Fruit fly (Drosophila melanogaster) whole organism, embryonic: Measurements from ENCODE around the gene VGlut.

Experiments used
- Abd-B ChIP-seq: fragments of 200-800 bp; sonication (Bioruptor generic); optimal IDR thresholded peaks from 2 replicates; lab custom pipeline; 2018; ENCODE audit warnings: missing biosample characterization, mild to moderate bottlenecking, missing genetic modification characterization, moderate library complexity
- Antp ChIP-seq: fragments of 200-800 bp; sonication (Bioruptor generic); optimal IDR thresholded peaks from 3 replicates; lab custom pipeline; 2016; ENCODE audit warnings: missing biosample characterization, missing genetic modification characterization
- BEAF-32 ChIP-seq: fragments of 200-800 bp; sonication (Bioruptor generic); optimal IDR thresholded peaks from 3 replicates; lab custom pipeline; 2017; ENCODE audit warnings: missing biosample characterization, missing genetic modification characterization, mild to moderate bottlenecking, moderate library complexity, missing genetic modification reagents
- Bgb ChIP-seq: fragments of 200-800 bp; sonication (Bioruptor generic); IDR thresholded peaks from 2 replicates; pipeline ENCODE4 v1.3.6; 2022; ENCODE audit warnings: missing biosample characterization, missing genetic modification characterization; ENCODE audit not compliant: partially characterized antibody
- CG10274 ChIP-seq: fragments of 200-800 bp; sonication (Bioruptor generic); optimal IDR thresholded peaks from 3 replicates; lab custom pipeline; 2017; ENCODE audit warnings: missing biosample characterization, mild to moderate bottlenecking, missing genetic modification characterization
- CG11085 ChIP-seq: fragments of 200-800 bp; sonication (Bioruptor generic); IDR thresholded peaks from 2 replicates; pipeline ENCODE4 v1.3.6; 2022; ENCODE audit warnings: missing biosample characterization, missing genetic modification characterization
- CG12104 ChIP-seq: fragments of 200-800 bp; sonication (Bioruptor generic); optimal IDR thresholded peaks from 3 replicates; lab custom pipeline; 2016; ENCODE audit warnings: missing biosample characterization, missing genetic modification characterization
- CG13624 ChIP-seq: fragments of 200-800 bp; sonication (Bioruptor generic); optimal IDR thresholded peaks from 2 replicates; lab custom pipeline; 2016; ENCODE audit warnings: missing biosample characterization, missing genetic modification characterization
- CG14860 ChIP-seq: fragments of 200-800 bp; sonication (Bioruptor generic); IDR thresholded peaks from 3 replicates; pipeline ENCODE4 v1.3.6; 2022; ENCODE audit warnings: missing biosample characterization, missing genetic modification characterization; ENCODE audit not compliant: partially characterized antibody
- CG15269 ChIP-seq: fragments of 200-800 bp; sonication (Bioruptor generic); optimal IDR thresholded peaks from 2 replicates; lab custom pipeline; 2018; ENCODE audit warnings: missing biosample characterization, mild to moderate bottlenecking, missing genetic modification characterization, moderate library complexity
- CG15601 ChIP-seq: fragments of 200-800 bp; sonication (Bioruptor generic); optimal IDR thresholded peaks from 3 replicates; lab custom pipeline; 2019; ENCODE audit warnings: missing biosample characterization, mild to moderate bottlenecking, missing genetic modification characterization, moderate library complexity
- CG16813 ChIP-seq: fragments of 200-800 bp; sonication (Bioruptor generic); IDR thresholded peaks from 3 replicates; pipeline ENCODE4 v1.3.6; 2022; ENCODE audit warnings: missing biosample characterization, missing genetic modification characterization; ENCODE audit not compliant: partially characterized antibody
- CG16863 ChIP-seq: fragments of 200-800 bp; sonication (Bioruptor generic); optimal IDR thresholded peaks from 3 replicates; lab custom pipeline; 2016; ENCODE audit warnings: missing biosample characterization, missing genetic modification characterization
- CG17361 ChIP-seq: fragments of 200-800 bp; sonication (Bioruptor generic); IDR thresholded peaks from 3 replicates; pipeline ENCODE4 v1.3.6; 2022; ENCODE audit warnings: missing biosample characterization, missing genetic modification characterization
- CG18262 ChIP-seq: fragments of 200-800 bp; optimal IDR thresholded peaks from 3 replicates; lab custom pipeline; 2019; ENCODE audit warnings: missing biosample characterization, mild to moderate bottlenecking, missing genetic modification characterization, moderate library complexity
- CG3838 ChIP-seq: fragments of 200-800 bp; sonication (Bioruptor generic); optimal IDR thresholded peaks from 3 replicates; lab custom pipeline; 2016; ENCODE audit warnings: missing biosample characterization, missing genetic modification characterization
- CG6654 ChIP-seq: fragments of 200-800 bp; sonication (Bioruptor generic); optimal IDR thresholded peaks from 2 replicates; lab custom pipeline; 2017; ENCODE audit warnings: missing biosample characterization, mild to moderate bottlenecking, missing genetic modification characterization
- CG8924 ChIP-seq: fragments of 200-800 bp; optimal IDR thresholded peaks from 3 replicates; lab custom pipeline; 2019; ENCODE audit warnings: missing biosample characterization, mild to moderate bottlenecking, missing genetic modification characterization, moderate library complexity
- CoRest ChIP-seq: fragments of 200-800 bp; sonication (Bioruptor generic); optimal IDR thresholded peaks from 3 replicates; lab custom pipeline; 2018; ENCODE audit warnings: missing biosample characterization, mild to moderate bottlenecking, missing genetic modification characterization, moderate library complexity
- CrebB ChIP-seq: fragments of 200-800 bp; sonication (Bioruptor generic); optimal IDR thresholded peaks from 3 replicates; lab custom pipeline; 2018; ENCODE audit warnings: missing biosample characterization, mild to moderate bottlenecking, missing genetic modification characterization
- Dref ChIP-seq: fragments of 200-800 bp; sonication (Bioruptor generic); IDR thresholded peaks from 2 replicates; pipeline ENCODE4 v1.3.6; 2022; ENCODE audit warnings: missing biosample characterization, missing genetic modification characterization
- HLH54F ChIP-seq: fragments of 200-800 bp; sonication (Bioruptor generic); optimal IDR thresholded peaks from 3 replicates; lab custom pipeline; 2016; ENCODE audit warnings: missing biosample characterization, missing genetic modification characterization
- Hr78 ChIP-seq, 2 experiments: fragments of 200-800 bp in 1 of 2; fragments of >200 bp in 1 of 2; sonication (Bioruptor generic) in 1 of 2; optimal IDR thresholded peaks; 2 replicates each; lab custom pipeline; 2017 to 2019; ENCODE audit warnings: missing biosample characterization in 2 of 2, missing genetic modification characterization in 2 of 2, mild to moderate bottlenecking in 1 of 2, moderate library complexity in 1 of 2
- Hsf ChIP-seq: fragments of 200-800 bp; sonication (Bioruptor generic); optimal IDR thresholded peaks from 3 replicates; lab custom pipeline; 2016; ENCODE audit warnings: missing biosample characterization, missing genetic modification characterization
- Kr ChIP-seq: fragments of 200-800 bp; sonication (Bioruptor generic); optimal IDR thresholded peaks from 2 replicates; lab custom pipeline; 2017; ENCODE audit warnings: missing biosample characterization, mild to moderate bottlenecking, missing genetic modification characterization
- Lhr ChIP-seq: fragments of 200-800 bp; sonication (Bioruptor generic); optimal IDR thresholded peaks from 3 replicates; lab custom pipeline; 2017; ENCODE audit warnings: mild to moderate bottlenecking, missing biosample characterization, missing genetic modification reagents, missing genetic modification characterization
- Max ChIP-seq: fragments of 200-800 bp; sonication (Bioruptor generic); optimal IDR thresholded peaks from 2 replicates; lab custom pipeline; 2016; ENCODE audit warnings: missing biosample characterization, mild to moderate bottlenecking, missing genetic modification characterization
- Opbp ChIP-seq: fragments of 200-800 bp; sonication (Bioruptor generic); IDR thresholded peaks from 3 replicates; pipeline ENCODE4 v1.3.6; 2022; ENCODE audit warnings: missing biosample characterization, missing genetic modification characterization; ENCODE audit not compliant: partially characterized antibody
- TFAM ChIP-seq: fragments of 200-800 bp; sonication (Bioruptor generic); optimal IDR thresholded peaks from 2 replicates; lab custom pipeline; 2017; ENCODE audit warnings: missing biosample characterization, missing genetic modification characterization, inconsistent platforms
- YL-1 ChIP-seq: fragments of 200-800 bp; sonication (Bioruptor generic); optimal IDR thresholded peaks from 3 replicates; lab custom pipeline; 2017; ENCODE audit warnings: missing biosample characterization, mild to moderate bottlenecking, missing genetic modification characterization
- amos ChIP-seq: fragments of 200-800 bp; sonication (Bioruptor generic); IDR thresholded peaks from 2 replicates; pipeline ENCODE4 v1.3.6; 2022; ENCODE audit warnings: missing biosample characterization, missing genetic modification characterization; ENCODE audit not compliant: partially characterized antibody
- aop ChIP-seq: fragments of 200-800 bp; sonication (Bioruptor generic); IDR thresholded peaks from 2 replicates; pipeline ENCODE4 v1.3.6; 2022; ENCODE audit warnings: missing biosample characterization, missing genetic modification characterization
- cato ChIP-seq: fragments of 200-800 bp; sonication (Bioruptor generic); optimal IDR thresholded peaks from 2 replicates; lab custom pipeline; 2016; ENCODE audit warnings: missing biosample characterization, missing genetic modification characterization, borderline replicate concordance
- dan ChIP-seq: fragments of 200-800 bp; sonication (Bioruptor generic); IDR thresholded peaks from 2 replicates; pipeline ENCODE4 v1.3.6; 2022; ENCODE audit warnings: missing biosample characterization, missing genetic modification characterization
- dysf ChIP-seq: fragments of 200-800 bp; sonication (Bioruptor generic); IDR thresholded peaks from 3 replicates; pipeline ENCODE4 v1.3.6; 2022; ENCODE audit warnings: missing biosample characterization, missing genetic modification characterization
- eyg ChIP-seq: fragments of 200-800 bp; sonication (Bioruptor generic); optimal IDR thresholded peaks from 3 replicates; lab custom pipeline; 2016; ENCODE audit warnings: missing biosample characterization, missing genetic modification characterization
- fd102C ChIP-seq: fragments of 200-800 bp; sonication (Bioruptor generic); optimal IDR thresholded peaks from 2 replicates; lab custom pipeline; 2018; ENCODE audit warnings: missing biosample characterization, mild to moderate bottlenecking, missing genetic modification characterization, moderate library complexity
- gro ChIP-seq: fragments of 200-800 bp; sonication (Bioruptor generic); optimal IDR thresholded peaks from 2 replicates; lab custom pipeline; 2016; ENCODE audit warnings: missing biosample characterization, missing genetic modification characterization
- luna ChIP-seq: fragments of 200-800 bp; sonication (Bioruptor generic); optimal IDR thresholded peaks from 2 replicates; lab custom pipeline; 2016; ENCODE audit warnings: missing biosample characterization, missing genetic modification characterization
- pan ChIP-seq, 4 experiments: fragments of >200 bp in 3 of 4; fragments of 200-800 bp in 1 of 4; sonication (Bioruptor generic) in 1 of 4; optimal IDR thresholded peaks in 3 of 4; IDR thresholded peaks in 1 of 4; 2 replicates each; pipeline versions ENCODE4 v1.3.6 to Lab custom; 2017 to 2022; ENCODE audit warnings: missing biosample characterization in 2 of 4, missing genetic modification characterization in 2 of 4, mixed read lengths in 1 of 4
- ranshi ChIP-seq: fragments of 200-800 bp; sonication (Bioruptor generic); IDR thresholded peaks from 2 replicates; pipeline ENCODE4 v1.3.6; 2022; ENCODE audit warnings: missing biosample characterization, missing genetic modification characterization
- repo ChIP-seq: fragments of 200-800 bp; sonication (Bioruptor generic); optimal IDR thresholded peaks from 2 replicates; lab custom pipeline; 2016; ENCODE audit warnings: missing biosample characterization, missing genetic modification characterization
- sens-2 ChIP-seq: fragments of 200-800 bp; sonication (Bioruptor generic); IDR thresholded peaks from 2 replicates; pipeline ENCODE4 v1.3.6; 2022; ENCODE audit warnings: missing biosample characterization, missing genetic modification characterization
- shn ChIP-seq: fragments of 200-800 bp; sonication (Bioruptor generic); optimal IDR thresholded peaks from 3 replicates; lab custom pipeline; 2016; ENCODE audit warnings: missing biosample characterization, missing genetic modification characterization
- sna ChIP-seq: fragments of 200-800 bp; sonication (Bioruptor generic); IDR thresholded peaks from 2 replicates; pipeline ENCODE4 v1.3.6; 2022; ENCODE audit warnings: missing biosample characterization, missing genetic modification characterization; ENCODE audit not compliant: partially characterized antibody
- tna ChIP-seq: fragments of 200-800 bp; sonication (Bioruptor generic); IDR thresholded peaks from 2 replicates; pipeline ENCODE4 v1.3.6; 2022; ENCODE audit warnings: missing biosample characterization, missing genetic modification characterization; ENCODE audit not compliant: partially characterized antibody
- vnd ChIP-seq: fragments of 200-800 bp; sonication (Bioruptor generic); IDR thresholded peaks from 3 replicates; pipeline ENCODE4 v1.3.6; 2022; ENCODE audit warnings: missing biosample characterization, missing genetic modification characterization; ENCODE audit not compliant: partially characterized antibody
- vvl ChIP-seq: fragments of 200-800 bp; sonication (Bioruptor generic); IDR thresholded peaks from 2 replicates; pipeline ENCODE4 v1.3.6; 2022; ENCODE audit warnings: missing biosample characterization, missing genetic modification characterization
- wor ChIP-seq: fragments of 200-800 bp; sonication (Bioruptor generic); IDR thresholded peaks from 2 replicates; pipeline ENCODE4 v1.3.6; 2022; ENCODE audit warnings: missing biosample characterization, missing genetic modification characterization
- zen2 ChIP-seq: fragments of 200-800 bp; sonication (Bioruptor generic); IDR thresholded peaks from 3 replicates; pipeline ENCODE4 v1.3.6; 2022; ENCODE audit warnings: missing biosample characterization, missing genetic modification characterization; ENCODE audit not compliant: partially characterized antibody

Gene VGlut

dm6 chr2L:2382971-2383370, 17.1 kb upstream of the VGlut start, which contains the start of gene PIG-Wa (continued):
- TF ChIP-seq BEAF-32 (GFP tag; lab: Kevin White, UChicago) = peak; percentile 39
- TF ChIP-seq pan (optimal IDR thresholded peaks at IDR 0.05; lab: Kevin White, UChicago) = no peak
- TF ChIP-seq pan (GFP tag; optimal IDR thresholded peaks at IDR 0.05 in 1 of 2, IDR thresholded peaks at IDR 0.05 in 1 of 2) = no peak
- no peak for TF ChIP-seq CG16863
- no peak for TF ChIP-seq cato (GFP tag; lab: Kevin White, UChicago)
- no peak for TF ChIP-seq Abd-B (GFP tag; lab: Kevin White, UChicago)
- peak; percentile 18 for TF ChIP-seq CG15601 (tag; lab: Kevin White, UChicago)
- no peak for TF ChIP-seq CG17361 (GFP tag; lab: Robert Waterston, UW)
- TF ChIP-seq vvl (GFP tag; lab: Robert Waterston, UW) = peak; percentile 52; the same call in 1 of the 2 replicates
- TF ChIP-seq CG12104 (GFP tag; lab: Kevin White, UChicago) = no peak
- TF ChIP-seq tna (GFP tag; lab: Robert Waterston, UW) = no peak
- no peak for TF ChIP-seq Antp (GFP tag; lab: Kevin White, UChicago)
- TF ChIP-seq CoRest (tag; lab: Kevin White, UChicago) = peak; percentile 13
- no peak for TF ChIP-seq ranshi (GFP tag; lab: Robert Waterston, UW)
- no peak for TF ChIP-seq CG13624
- no peak for TF ChIP-seq aop (GFP tag; lab: Robert Waterston, UW)
- TF ChIP-seq Bgb (GFP tag; lab: Robert Waterston, UW) = peak; percentile 56
- no peak for TF ChIP-seq sna
- TF ChIP-seq TFAM (GFP tag; lab: Kevin White, UChicago) = no peak
- no peak for TF ChIP-seq CG18262 (tag; lab: Kevin White, UChicago)
- TF ChIP-seq YL-1 (GFP tag; lab: Kevin White, UChicago) = peak; percentile 8
- no peak for TF ChIP-seq sens-2 (GFP tag; lab: Robert Waterston, UW)
- TF ChIP-seq dan (GFP tag; lab: Robert Waterston, UW) = no peak
- TF ChIP-seq CG10274 (GFP tag; lab: Kevin White, UChicago) = no peak
- TF ChIP-seq dysf (GFP tag; lab: Robert Waterston, UW) = no peak
- no peak for TF ChIP-seq Hsf
- no peak for TF ChIP-seq CG11085
- no peak for TF ChIP-seq vnd (GFP tag; lab: Robert Waterston, UW)
- no peak for TF ChIP-seq gro
- no peak for TF ChIP-seq CrebB (tag; lab: Kevin White, UChicago)
- TF ChIP-seq eyg (GFP tag; lab: Kevin White, UChicago) = no peak
- TF ChIP-seq CG15269 (tag; lab: Kevin White, UChicago) = no peak
- TF ChIP-seq repo (GFP tag; lab: Kevin White, UChicago) = no peak
- no peak; the same call in 2 of the 3 replicates for TF ChIP-seq zen2 (GFP tag; lab: Robert Waterston, UW)
- no peak for TF ChIP-seq Max (GFP tag; lab: Kevin White, UChicago)
- peak; percentile 64 for TF ChIP-seq amos
- TF ChIP-seq fd102C (GFP tag; lab: Kevin White, UChicago) = no peak
- TF ChIP-seq shn = no peak
- no peak for TF ChIP-seq luna
- TF ChIP-seq Hr78 (GFP tag; optimal IDR thresholded peaks at IDR 0.05; lab: Kevin White, UChicago) = no peak
- TF ChIP-seq HLH54F = no peak
- peak; percentile 86 for TF ChIP-seq Dref
- TF ChIP-seq CG14860 (GFP tag; lab: Robert Waterston, UW) = no peak
- TF ChIP-seq CG3838 = no peak
- peak; percentile 55; the same call in 2 of the 3 replicates for TF ChIP-seq CG16813 (GFP tag; lab: Robert Waterston, UW)
- peak; percentile 70; the same call in 2 of the 3 replicates for TF ChIP-seq Opbp (GFP tag; lab: Robert Waterston, UW)
- no peak for TF ChIP-seq wor (GFP tag; lab: Robert Waterston, UW)
- no peak for TF ChIP-seq Kr (GFP tag; lab: Kevin White, UChicago)
- TF ChIP-seq CG6654 = no peak
- no peak for TF ChIP-seq CG8924 (tag; lab: Kevin White, UChicago)
- TF ChIP-seq Lhr (GFP tag; lab: Kevin White, UChicago) = peak; percentile 32
